Worm (Caenorhabditis elegans) whole organism, L4 larva: Measurements from ENCODE around the gene F09E5.7.
A peak's percentile ranks its signal among the peaks of the same experiment; 100 is the strongest.

Source experiments
- D1046.2 ChIP-seq: fragments of 200-800 bp; sonication (Bioruptor generic); IDR thresholded peaks from 2 replicates; pipeline ENCODE4 v1.3.6; 2022; ENCODE audit warnings: missing genetic modification characterization, missing compliant biosample characterization
- F26F4.8 ChIP-seq: fragments of 200-800 bp; sonication (Bioruptor generic); conservative IDR thresholded peaks from 2 replicates; pipeline ENCODE4 v1.3.6; 2022; ENCODE audit warnings: missing genetic modification characterization, missing compliant biosample characterization
- F49E8.2 ChIP-seq: sonication (generic microtip); optimal IDR thresholded peaks from 2 replicates; lab custom pipeline; 2016; ENCODE audit warnings: missing compliant biosample characterization, mild to moderate bottlenecking, missing genetic modification characterization, borderline replicate concordance
- Y48G9A.11 ChIP-seq: fragments of 200-800 bp; sonication (Bioruptor generic); IDR thresholded peaks from 2 replicates; pipeline ENCODE4 v1.3.6; 2022; ENCODE audit warnings: missing genetic modification reagents, missing genetic modification characterization, missing compliant biosample characterization
- Y5F2A.4 ChIP-seq: fragments of 200-800 bp; sonication (Bioruptor generic); optimal IDR thresholded peaks from 2 replicates; lab custom pipeline; 2018; ENCODE audit warnings: mild to moderate bottlenecking, missing genetic modification characterization, missing compliant biosample characterization
- ZK546.5 ChIP-seq, 2 experiments: sonication (generic microtip); optimal IDR thresholded peaks; 2 replicates each; lab custom pipeline; 2017; ENCODE audit warnings: missing biosample characterization in 2 of 2, missing genetic modification characterization in 2 of 2
- aly-2 ChIP-seq: sonication (generic microtip); optimal IDR thresholded peaks from 2 replicates; lab custom pipeline; 2018; ENCODE audit warnings: missing biosample characterization, missing genetic modification characterization
- ces-1 ChIP-seq: fragments of 150-350 bp; sonication (generic microtip); optimal IDR thresholded peaks from 4 replicates; lab custom pipeline; 2014; ENCODE audit warnings: missing biosample characterization, missing genetic modification reagents, missing genetic modification characterization
- ctbp-1 ChIP-seq: fragments of 200-800 bp; sonication (Bioruptor generic); IDR thresholded peaks from 2 replicates; pipeline ENCODE4 v1.3.6; 2022; ENCODE audit warnings: missing genetic modification reagents, missing genetic modification characterization, missing compliant biosample characterization
- daf-12 ChIP-seq: fragments of 150-350 bp; optimal IDR thresholded peaks from 2 replicates; lab custom pipeline; 2014; ENCODE audit warnings: missing biosample characterization, missing genetic modification reagents, missing genetic modification characterization
- daf-16 ChIP-seq, 3 experiments: sonication (generic microtip); optimal IDR thresholded peaks; 2 replicates each; lab custom pipeline; 2016 to 2017; ENCODE audit warnings: missing genetic modification characterization in 3 of 3, missing genetic modification reagents in 3 of 3, mild to moderate bottlenecking in 2 of 3, missing compliant biosample characterization in 2 of 3, missing biosample characterization in 1 of 3, moderate library complexity in 1 of 3
- dmd-8 ChIP-seq: fragments of 200-800 bp; sonication (Bioruptor generic); IDR thresholded peaks from 2 replicates; pipeline ENCODE4 v1.3.6; 2022; ENCODE audit warnings: missing genetic modification characterization, missing compliant biosample characterization
- egl-43 ChIP-seq: fragments of 200-800 bp; sonication (Bioruptor generic); IDR thresholded peaks from 2 replicates; pipeline ENCODE4 v1.3.6; 2022; ENCODE audit warnings: missing genetic modification reagents, missing genetic modification characterization, missing compliant biosample characterization
- fkh-10 ChIP-seq: fragments of 150-350 bp; optimal IDR thresholded peaks from 2 replicates; lab custom pipeline; 2014; ENCODE audit warnings: missing biosample characterization, missing genetic modification reagents, missing genetic modification characterization
- hif-1 ChIP-seq, 2 experiments: sonication (generic microtip); optimal IDR thresholded peaks; 2 replicates each; lab custom pipeline; 2016 to 2017; ENCODE audit warnings: missing compliant biosample characterization in 2 of 2, missing genetic modification characterization in 2 of 2, missing genetic modification reagents in 2 of 2, missing genotype in 2 of 2, mild to moderate bottlenecking in 1 of 2
- hlh-11 ChIP-seq: fragments of 200-800 bp; sonication (Bioruptor generic); optimal IDR thresholded peaks from 2 replicates; lab custom pipeline; 2018; ENCODE audit warnings: mild to moderate bottlenecking, missing genetic modification characterization, missing compliant biosample characterization
- lin-15B ChIP-seq: fragments of 150-350 bp; sonication (generic microtip); optimal IDR thresholded peaks from 3 replicates; lab custom pipeline; 2014; ENCODE audit warnings: missing biosample characterization, missing genetic modification characterization
- lin-38 ChIP-seq: fragments of 200-800 bp; sonication (Bioruptor generic); IDR thresholded peaks from 2 replicates; pipeline ENCODE4 v1.3.6; 2022; ENCODE audit warnings: missing genetic modification reagents, missing genetic modification characterization, missing compliant biosample characterization
- lsy-2 ChIP-seq, 2 experiments: fragments of 150-350 bp in 1 of 2; sonication (generic microtip) in 1 of 2; optimal IDR thresholded peaks; 2 replicates each; lab custom pipeline; 2014 to 2017; ENCODE audit warnings: missing biosample characterization in 2 of 2, missing genetic modification characterization in 2 of 2
- madf-5 ChIP-seq, 2 experiments: fragments of 200-800 bp; sonication (Bioruptor generic); IDR thresholded peaks; 2 replicates each; pipeline ENCODE4 v1.3.6; 2022; ENCODE audit warnings: missing compliant biosample characterization in 2 of 2, missing genetic modification characterization in 2 of 2
- mxl-3 ChIP-seq: fragments of 200-800 bp; sonication (Bioruptor generic); optimal IDR thresholded peaks from 2 replicates; lab custom pipeline; 2018; ENCODE audit warnings: mild to moderate bottlenecking, missing genetic modification characterization, missing compliant biosample characterization
- nhr-102 ChIP-seq: sonication (generic microtip); optimal IDR thresholded peaks from 2 replicates; lab custom pipeline; 2016; ENCODE audit warnings: mild to moderate bottlenecking, missing genetic modification characterization, moderate library complexity, missing compliant biosample characterization
- nhr-25 ChIP-seq: sonication (generic microtip); optimal IDR thresholded peaks from 2 replicates; lab custom pipeline; 2017; ENCODE audit warnings: missing genetic modification characterization, mild to moderate bottlenecking, missing compliant biosample characterization, antibody characterized with exemption, moderate library complexity, borderline replicate concordance; ENCODE audit not compliant: insufficient read depth
- nhr-28 ChIP-seq: fragments of 150-350 bp; optimal IDR thresholded peaks from 2 replicates; lab custom pipeline; 2014; ENCODE audit warnings: missing biosample characterization, missing genetic modification characterization
- nhr-41 ChIP-seq: fragments of 200-800 bp; sonication (Bioruptor generic); IDR thresholded peaks from 2 replicates; pipeline ENCODE4 v1.3.6; 2022; ENCODE audit warnings: missing genetic modification reagents, missing genetic modification characterization, missing compliant biosample characterization
- nhr-42 ChIP-seq: fragments of 200-800 bp; sonication (Bioruptor generic); IDR thresholded peaks from 2 replicates; pipeline ENCODE4 v1.3.6; 2022; ENCODE audit warnings: missing genetic modification characterization, missing compliant biosample characterization
- nhr-48 ChIP-seq: sonication (generic microtip); optimal IDR thresholded peaks from 2 replicates; lab custom pipeline; 2016; ENCODE audit warnings: mild to moderate bottlenecking, missing genetic modification characterization, missing compliant biosample characterization
- nhr-76 ChIP-seq: fragments of 150-350 bp; optimal IDR thresholded peaks from 2 replicates; lab custom pipeline; 2014; ENCODE audit warnings: missing biosample characterization, missing genetic modification characterization
- pha-4 ChIP-seq, 2 experiments: fragments of 150-350 bp in 1 of 2; fragments of 200-800 bp in 1 of 2; sonication (Bioruptor generic) in 1 of 2; IDR thresholded peaks in 1 of 2; optimal IDR thresholded peaks in 1 of 2; 2 replicates each; pipeline versions ENCODE4 v1.3.6 to Lab custom; 2014 to 2022; ENCODE audit warnings: missing genetic modification characterization in 2 of 2, missing genetic modification reagents in 2 of 2, missing biosample characterization in 1 of 2, missing compliant biosample characterization in 1 of 2
- php-3 ChIP-seq: fragments of 200-800 bp; sonication (Bioruptor generic); IDR thresholded peaks from 2 replicates; pipeline ENCODE4 v1.3.6; 2022; ENCODE audit warnings: missing genetic modification reagents, missing genetic modification characterization, missing compliant biosample characterization
- pqm-1 ChIP-seq: sonication (generic microtip); optimal IDR thresholded peaks from 2 replicates; lab custom pipeline; 2017; ENCODE audit warnings: missing biosample characterization, missing genetic modification characterization
- saeg-2 ChIP-seq: fragments of 200-800 bp; sonication (Bioruptor generic); IDR thresholded peaks from 2 replicates; pipeline ENCODE4 v1.3.6; 2022; ENCODE audit warnings: missing genetic modification reagents, missing genetic modification characterization, missing compliant biosample characterization
- set-16 ChIP-seq: fragments of 200-800 bp; sonication (Bioruptor generic); IDR thresholded peaks from 2 replicates; pipeline ENCODE4 v1.3.6; 2022; ENCODE audit warnings: missing genetic modification reagents, missing genetic modification characterization, missing compliant biosample characterization
- zag-1 ChIP-seq: fragments of 150-350 bp; optimal IDR thresholded peaks from 2 replicates; lab custom pipeline; 2014; ENCODE audit warnings: missing biosample characterization, missing genetic modification characterization
- zfp-3 ChIP-seq: fragments of 200-800 bp; sonication (Bioruptor generic); conservative IDR thresholded peaks from 2 replicates; pipeline ENCODE4 v1.3.6; 2022; ENCODE audit warnings: missing genetic modification reagents, missing genetic modification characterization, missing compliant biosample characterization
- zip-2 ChIP-seq: fragments of 150-350 bp; optimal IDR thresholded peaks from 2 replicates; lab custom pipeline; 2014; ENCODE audit warnings: missing biosample characterization, missing genetic modification characterization
- ztf-11 ChIP-seq: fragments of 150-350 bp; optimal IDR thresholded peaks from 2 replicates; lab custom pipeline; 2014; ENCODE audit warnings: missing biosample characterization, missing genetic modification characterization
- ztf-7 ChIP-seq: fragments of 150-350 bp; optimal IDR thresholded peaks from 2 replicates; lab custom pipeline; 2014; ENCODE audit warnings: missing biosample characterization, missing genetic modification characterization

The F09E5.7 gene

ce11 chrII:5358137-5358745 lies 6.3 kb downstream of the F09E5.7 start, which contains the start of the genes F09E5.11 and bmy-1 (continued):
- no peak for TF ChIP-seq ztf-11
- TF ChIP-seq ctbp-1 (GFP tag; lab: Robert Waterston, UW) = 0 out of 2 replicates have a peak, but pooled peaks have one; percentile 54
- peak in 1 of 2 experiments; percentile 85 for TF ChIP-seq lsy-2 (tag; optimal IDR thresholded peaks at IDR 0.05; lab: Kevin White, UChicago)
- no peak for TF ChIP-seq ztf-7
- TF ChIP-seq php-3 (GFP tag; lab: Robert Waterston, UW) = 0 out of 2 replicates have a peak, but pooled peaks have one; percentile 15
- peak; percentile 60 for TF ChIP-seq nhr-102 (tag; lab: Kevin White, UChicago)
- TF ChIP-seq D1046.2 (GFP tag; lab: Robert Waterston, UW) = no peak
- TF ChIP-seq ces-1 (GFP tag; lab: Kevin White, UChicago) = no peak
- no peak for TF ChIP-seq aly-2 (tag; lab: Kevin White, UChicago)
- TF ChIP-seq hlh-11 = peak; percentile 80
- TF ChIP-seq daf-12 (tag; lab: Kevin White, UChicago) = no peak
- TF ChIP-seq F49E8.2 = no peak
- peak; percentile 83 for TF ChIP-seq lin-15B
- TF ChIP-seq nhr-42 (GFP tag; lab: Robert Waterston, UW) = no peak
- TF ChIP-seq zip-2 (tag; lab: Kevin White, UChicago) = no peak
- TF ChIP-seq set-16 (GFP tag; lab: Robert Waterston, UW) = peak; percentile 54
- no peak for TF ChIP-seq ZK546.5 (tag; optimal IDR thresholded peaks at IDR 0.05; lab: Kevin White, UChicago)
- peak; percentile 61 for TF ChIP-seq fkh-10 (GFP tag; lab: Kevin White, UChicago)
- peak; percentile 78 for TF ChIP-seq lin-38 (GFP tag; lab: Robert Waterston, UW)
- TF ChIP-seq pha-4 (GFP tag; IDR thresholded peaks at IDR 0.05; lab: Robert Waterston, UW) = peak; percentile 67
- no peak for TF ChIP-seq pha-4 (tag; optimal IDR thresholded peaks at IDR 0.05; lab: Kevin White, UChicago)
- TF ChIP-seq mxl-3 = peak; percentile 87
- TF ChIP-seq nhr-25 = peak; percentile 2
- TF ChIP-seq zag-1 (tag; lab: Kevin White, UChicago) = no peak
- no peak for TF ChIP-seq F26F4.8 (GFP tag; lab: Robert Waterston, UW)
- TF ChIP-seq nhr-48 (tag; lab: Kevin White, UChicago) = peak; percentile 7
- no peak for TF ChIP-seq nhr-76 (tag; lab: Kevin White, UChicago)
- TF ChIP-seq pqm-1 (tag; lab: Kevin White, UChicago) = no peak
- TF ChIP-seq egl-43 (GFP tag; lab: Robert Waterston, UW) = no peak
- peak; percentile 74; the same call in 1 of the 2 replicates for TF ChIP-seq Y48G9A.11 (GFP tag; lab: Robert Waterston, UW)
- TF ChIP-seq, all 104 proteins: peak for 52

DNA sequence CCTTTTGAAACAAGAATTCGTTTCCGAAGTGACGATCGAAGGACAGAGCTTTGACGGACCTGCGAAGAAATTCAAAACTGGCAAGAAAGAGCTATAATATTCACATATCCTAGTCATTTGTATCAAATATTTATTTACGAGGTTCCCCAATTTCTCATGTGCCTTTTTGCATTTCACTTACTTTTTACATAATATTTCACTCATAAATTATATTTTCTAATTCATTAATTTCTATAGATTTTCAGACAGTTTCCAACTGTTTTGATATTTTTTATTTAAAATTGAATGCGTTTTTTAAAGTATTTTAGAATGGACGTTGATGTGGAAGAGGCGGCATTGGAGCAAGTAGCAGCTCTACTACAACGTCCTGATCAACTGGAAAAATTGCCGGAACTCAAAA lies 7.4 kb downstream of the F09E5.7 start, which contains the start of gene sec-6:
Gene sec-6, plus strand, starts transcription at position 301 of the 400 bp plus-strand sequence.
- TF ChIP-seq Y5F2A.4 (GFP tag; lab: Kevin White, UChicago) (no peak), nhr-41 (GFP tag; lab: Robert Waterston, UW) (no peak), daf-16 (GFP tag; optimal IDR thresholded peaks at IDR 0.05; lab: Kevin White, UChicago) (no peak), daf-16 (tag; optimal IDR thresholded peaks at IDR 0.05; lab: Kevin White, UChicago) (no peak), ztf-7 (no peak), zfp-3 (no peak), nhr-28 (tag; lab: Kevin White, UChicago) (no peak), saeg-2 (GFP tag; lab: Robert Waterston, UW) (no peak), hif-1 (tag; optimal IDR thresholded peaks at IDR 0.05; lab: Kevin White, UChicago) (no peak), hlh-11 (no peak), madf-5 (GFP tag; IDR thresholded peaks at IDR 0.05; lab: Robert Waterston, UW) (no peak), dmd-8 (GFP tag; lab: Robert Waterston, UW) (no peak), ctbp-1 (GFP tag; lab: Robert Waterston, UW) (no peak)
